Fruit fly (Drosophila melanogaster): ENCODE measurements around the gene Rab9Fb.

dm6 chrX:10927110-10927509 is 25.2 kb downstream of the Rab9Fb start, which contains the start of gene CG2145:
- TF ChIP-seq CG1620 (GFP tag; optimal IDR thresholded peaks at IDR 0.05) (peak; percentile 6), cic (GFP tag; optimal IDR thresholded peaks at IDR 0.05) (peak; percentile 76), kay (GFP tag; ENCODE audit: borderline replicate concordance) (peak; percentile 74), CG7101 (tag; optimal IDR thresholded peaks at IDR 0.05) (peak; percentile 41), CG5204 (GFP tag; optimal IDR thresholded peaks at IDR 0.05) (no peak), tj (GFP tag; optimal IDR thresholded peaks at IDR 0.05) (peak; percentile 60), Mnt (GFP tag; optimal IDR thresholded peaks at IDR 0.05) (peak; percentile 76), toe (GFP tag; optimal IDR thresholded peaks at IDR 0.05) (peak; percentile 64), Hr96 (GFP tag; optimal IDR thresholded peaks at IDR 0.05) (peak; percentile 73)

Data from whole organism, adult.